Worm (Caenorhabditis elegans) whole organism, early embryonic: ENCODE measurements around the gene Y43F8C.15.

ENCODE experiments used
- B0310.2 ChIP-seq: sonication (generic microtip); optimal IDR thresholded peaks from 2 replicates; lab custom pipeline; 2016; ENCODE audit warnings: mild to moderate bottlenecking, missing genetic modification characterization, missing compliant biosample characterization
- F13C5.2 ChIP-seq: sonication (generic microtip); optimal IDR thresholded peaks from 2 replicates; lab custom pipeline; 2017; ENCODE audit warnings: mild to moderate bottlenecking, missing genetic modification characterization, inconsistent platforms, missing compliant biosample characterization
- aly-1 ChIP-seq: sonication (generic microtip); optimal IDR thresholded peaks from 2 replicates; lab custom pipeline; 2016; ENCODE audit warnings: missing genetic modification characterization, missing compliant biosample characterization
- ama-1 ChIP-seq: fragments of 150-350 bp; optimal IDR thresholded peaks from 2 replicates; lab custom pipeline; 2014
- ceh-13 ChIP-seq: fragments of 200-800 bp; sonication (Bioruptor generic); optimal IDR thresholded peaks from 2 replicates; lab custom pipeline; 2018; ENCODE audit warnings: mild to moderate bottlenecking, missing genetic modification characterization, missing compliant biosample characterization
- ceh-36 ChIP-seq: sonication (generic microtip); optimal IDR thresholded peaks from 2 replicates; lab custom pipeline; 2016; ENCODE audit warnings: missing genetic modification characterization, inconsistent platforms, missing compliant biosample characterization
- ets-7 ChIP-seq: sonication (generic microtip); optimal IDR thresholded peaks from 2 replicates; lab custom pipeline; 2016; ENCODE audit warnings: missing genotype, missing genetic modification characterization, missing compliant biosample characterization
- hmbx-1 ChIP-seq: sonication (generic microtip); optimal IDR thresholded peaks from 2 replicates; lab custom pipeline; 2016; ENCODE audit warnings: mild to moderate bottlenecking, missing genetic modification characterization, missing compliant biosample characterization
- hmg-4 ChIP-seq: fragments of 200-800 bp; sonication (Bioruptor generic); optimal IDR thresholded peaks from 2 replicates; lab custom pipeline; 2018; ENCODE audit warnings: mild to moderate bottlenecking, missing genetic modification characterization, missing compliant biosample characterization
- hnd-1 ChIP-seq: sonication (generic microtip); optimal IDR thresholded peaks from 2 replicates; lab custom pipeline; 2016; ENCODE audit warnings: missing genetic modification characterization, missing compliant biosample characterization
- pes-1 ChIP-seq: fragments of 200-800 bp; sonication (Bioruptor generic); IDR thresholded peaks from 2 replicates; pipeline ENCODE4 v1.3.6; 2022; ENCODE audit warnings: missing genetic modification reagents, missing genetic modification characterization, missing compliant biosample characterization
- tbx-11 ChIP-seq: fragments of 200-800 bp; sonication (Bioruptor generic); IDR thresholded peaks from 2 replicates; pipeline ENCODE4 v1.3.6; 2022; ENCODE audit warnings: missing genetic modification characterization, missing compliant biosample characterization
- tbx-37 ChIP-seq: fragments of 200-800 bp; sonication (Bioruptor generic); conservative IDR thresholded peaks from 2 replicates; pipeline ENCODE4 v1.3.6; 2022; ENCODE audit warnings: missing genetic modification reagents, missing genetic modification characterization, missing compliant biosample characterization
- tra-4 ChIP-seq: sonication (generic microtip); optimal IDR thresholded peaks from 2 replicates; lab custom pipeline; 2017; ENCODE audit warnings: missing genetic modification characterization, missing compliant biosample characterization

DNA sequence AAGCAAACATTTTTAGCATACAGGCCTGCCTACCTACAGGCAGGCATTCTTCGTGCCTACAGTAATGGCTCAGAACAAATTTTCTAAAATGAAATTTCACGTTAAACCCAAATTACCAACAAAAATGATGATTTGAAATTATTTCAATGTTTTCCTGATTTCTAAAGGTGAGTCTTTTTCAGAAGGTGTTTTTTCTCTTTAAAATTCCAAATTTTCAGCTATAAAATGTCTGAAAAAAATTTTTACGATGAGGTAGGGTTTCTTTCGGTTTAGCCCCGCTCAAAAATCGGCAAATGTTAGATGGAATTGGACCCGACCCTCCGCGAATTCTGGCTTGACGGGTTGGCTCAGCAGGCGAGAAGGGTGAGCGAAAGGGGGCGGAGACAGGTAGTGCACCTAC, 35.4 kb upstream of the Y43F8C.15 start, which contains the start of gene W04E12.5:
- no peak for TF ChIP-seq ceh-13 (GFP tag; lab: Kevin White, UChicago)
- no peak for TF ChIP-seq hmbx-1 (tag; lab: Kevin White, UChicago)
- TF ChIP-seq pes-1 (GFP tag; lab: Robert Waterston, UW) = no peak
- TF ChIP-seq hnd-1 = no peak
- TF ChIP-seq tbx-37 = no peak
- TF ChIP-seq tbx-11 (GFP tag; lab: Robert Waterston, UW) = no peak
- TF ChIP-seq ceh-36 (tag; lab: Kevin White, UChicago) = no peak
- TF ChIP-seq F13C5.2 (tag; lab: Kevin White, UChicago) = no peak
- no peak for TF ChIP-seq ama-1
- no peak for TF ChIP-seq ets-7
- TF ChIP-seq tra-4 = no peak
- no peak for TF ChIP-seq B0310.2 (tag; lab: Kevin White, UChicago)
- no peak for TF ChIP-seq hmg-4
- TF ChIP-seq aly-1 = no peak
